Worm (Caenorhabditis elegans) whole organism, mixed stage, embryonic: ENCODE data around the gene F41H10.4.
"Not testable (repeated sequence)": the region's sequence is repeated elsewhere in the genome, so short reads cannot be mapped to it uniquely, and the experiment has no call there.

ENCODE experiments used
- bed-3 ChIP-seq: fragments of 200-800 bp; sonication (Bioruptor generic); optimal IDR thresholded peaks from 3 replicates; lab custom pipeline; 2018; ENCODE audit warnings: mild to moderate bottlenecking, missing genetic modification characterization, moderate library complexity, missing compliant biosample characterization
- blmp-1 ChIP-seq: fragments of 150-350 bp; optimal IDR thresholded peaks from 2 replicates; lab custom pipeline; 2014; ENCODE audit warnings: missing biosample characterization, missing genetic modification characterization
- ceh-43 ChIP-seq: fragments of 200-800 bp; sonication (Bioruptor generic); optimal IDR thresholded peaks from 2 replicates; lab custom pipeline; 2018; ENCODE audit warnings: mild to moderate bottlenecking, missing genetic modification characterization, moderate library complexity, missing compliant biosample characterization
- ceh-83 ChIP-seq: fragments of 200-800 bp; sonication (Bioruptor generic); optimal IDR thresholded peaks from 2 replicates; lab custom pipeline; 2018; ENCODE audit warnings: mild to moderate bottlenecking, missing genetic modification characterization, missing compliant biosample characterization
- ces-1 ChIP-seq: fragments of 150-350 bp; optimal IDR thresholded peaks from 2 replicates; lab custom pipeline; 2014; ENCODE audit warnings: missing biosample characterization, missing genetic modification reagents, missing genetic modification characterization
- drap-1 ChIP-seq: fragments of 200-800 bp; sonication (Bioruptor generic); optimal IDR thresholded peaks from 3 replicates; lab custom pipeline; 2018; ENCODE audit warnings: mild to moderate bottlenecking, missing genetic modification characterization, missing compliant biosample characterization
- elt-1 ChIP-seq: sonication (generic microtip); optimal IDR thresholded peaks from 2 replicates; lab custom pipeline; 2017; ENCODE audit warnings: missing genetic modification characterization, mild to moderate bottlenecking, missing compliant biosample characterization, antibody characterized with exemption, moderate library complexity, borderline replicate concordance; ENCODE audit not compliant: insufficient read depth
- elt-3 ChIP-seq: fragments of 150-350 bp; optimal IDR thresholded peaks from 2 replicates; lab custom pipeline; 2014; ENCODE audit warnings: missing biosample characterization, missing genetic modification characterization
- flh-1 ChIP-seq: fragments of 200-800 bp; sonication (Bioruptor generic); optimal IDR thresholded peaks from 2 replicates; lab custom pipeline; 2018; ENCODE audit warnings: mild to moderate bottlenecking, missing genetic modification characterization, moderate library complexity, missing compliant biosample characterization
- ham-2 ChIP-seq: fragments of 200-800 bp; sonication (Bioruptor generic); optimal IDR thresholded peaks from 2 replicates; lab custom pipeline; 2018; ENCODE audit warnings: mild to moderate bottlenecking, missing genetic modification characterization, missing compliant biosample characterization
- hlh-1 ChIP-seq: fragments of 150-350 bp; optimal IDR thresholded peaks from 2 replicates; lab custom pipeline; 2014; ENCODE audit warnings: missing biosample characterization, missing genetic modification reagents, missing genetic modification characterization
- lin-13 ChIP-seq: fragments of 150-350 bp; optimal IDR thresholded peaks from 2 replicates; lab custom pipeline; 2014; ENCODE audit warnings: missing biosample characterization, missing genetic modification characterization
- lin-32 ChIP-seq: fragments of 200-800 bp; sonication (Bioruptor generic); optimal IDR thresholded peaks from 2 replicates; lab custom pipeline; 2018; ENCODE audit warnings: mild to moderate bottlenecking, missing genetic modification characterization, missing compliant biosample characterization
- lsy-2 ChIP-seq: fragments of 150-350 bp; optimal IDR thresholded peaks from 2 replicates; lab custom pipeline; 2014; ENCODE audit warnings: missing biosample characterization, missing genetic modification characterization
- mab-5 ChIP-seq: fragments of 150-350 bp; optimal IDR thresholded peaks from 2 replicates; lab custom pipeline; 2014; ENCODE audit warnings: missing biosample characterization, missing genetic modification characterization
- mep-1 ChIP-seq: fragments of 150-350 bp; optimal IDR thresholded peaks from 2 replicates; lab custom pipeline; 2017; ENCODE audit warnings: missing biosample characterization, missing genetic modification reagents, missing genetic modification characterization, inconsistent platforms
- mls-2 ChIP-seq: sonication (generic microtip); optimal IDR thresholded peaks from 2 replicates; lab custom pipeline; 2016; ENCODE audit warnings: mild to moderate bottlenecking, missing genetic modification characterization, moderate library complexity, missing compliant biosample characterization
- nhr-12 ChIP-seq: fragments of 150-350 bp; optimal IDR thresholded peaks from 2 replicates; lab custom pipeline; 2014; ENCODE audit warnings: missing biosample characterization, missing genetic modification characterization
- nhr-237 ChIP-seq: fragments of 150-350 bp; optimal IDR thresholded peaks from 2 replicates; lab custom pipeline; 2014; ENCODE audit warnings: missing biosample characterization, missing genetic modification characterization
- nhr-28 ChIP-seq: fragments of 150-350 bp; optimal IDR thresholded peaks from 2 replicates; lab custom pipeline; 2014; ENCODE audit warnings: missing biosample characterization, missing genetic modification characterization
- nhr-76 ChIP-seq: sonication (generic microtip); optimal IDR thresholded peaks from 2 replicates; lab custom pipeline; 2017; ENCODE audit warnings: missing biosample characterization, missing genetic modification characterization
- sem-2 ChIP-seq: fragments of 200-800 bp; sonication (Bioruptor generic); optimal IDR thresholded peaks from 2 replicates; lab custom pipeline; 2018; ENCODE audit warnings: mild to moderate bottlenecking, missing genetic modification characterization, missing compliant biosample characterization
- snpc-4 ChIP-seq: fragments of 150-350 bp; optimal IDR thresholded peaks from 2 replicates; lab custom pipeline; 2014; ENCODE audit warnings: missing biosample characterization, missing genetic modification characterization
- sptf-1 ChIP-seq: sonication (generic microtip); optimal IDR thresholded peaks from 2 replicates; lab custom pipeline; 2017; ENCODE audit warnings: mild to moderate bottlenecking, missing genetic modification characterization, moderate library complexity, missing compliant biosample characterization
- tbx-8 ChIP-seq: fragments of 200-800 bp; sonication (Bioruptor generic); optimal IDR thresholded peaks from 2 replicates; lab custom pipeline; 2018; ENCODE audit warnings: mild to moderate bottlenecking, missing genetic modification characterization, moderate library complexity, missing compliant biosample characterization
- unc-120 ChIP-seq: sonication (generic microtip); optimal IDR thresholded peaks from 2 replicates; lab custom pipeline; 2017; ENCODE audit warnings: missing genetic modification characterization, missing compliant biosample characterization; ENCODE audit not compliant: poor library complexity, severe bottlenecking
- unc-39 ChIP-seq: fragments of 150-350 bp; optimal IDR thresholded peaks from 2 replicates; lab custom pipeline; 2014; ENCODE audit warnings: missing biosample characterization, missing genetic modification characterization
- unc-62 ChIP-seq: fragments of 150-350 bp; optimal IDR thresholded peaks from 2 replicates; lab custom pipeline; 2014; ENCODE audit warnings: missing biosample characterization, missing genetic modification reagents, missing genetic modification characterization
- zip-8 ChIP-seq: fragments of 150-350 bp; optimal IDR thresholded peaks from 2 replicates; lab custom pipeline; 2014; ENCODE audit warnings: missing biosample characterization, missing genetic modification characterization
- ztf-11 ChIP-seq: fragments of 150-350 bp; optimal IDR thresholded peaks from 2 replicates; lab custom pipeline; 2014; ENCODE audit warnings: missing biosample characterization, missing genetic modification characterization

F41H10.4 gene

DNA sequence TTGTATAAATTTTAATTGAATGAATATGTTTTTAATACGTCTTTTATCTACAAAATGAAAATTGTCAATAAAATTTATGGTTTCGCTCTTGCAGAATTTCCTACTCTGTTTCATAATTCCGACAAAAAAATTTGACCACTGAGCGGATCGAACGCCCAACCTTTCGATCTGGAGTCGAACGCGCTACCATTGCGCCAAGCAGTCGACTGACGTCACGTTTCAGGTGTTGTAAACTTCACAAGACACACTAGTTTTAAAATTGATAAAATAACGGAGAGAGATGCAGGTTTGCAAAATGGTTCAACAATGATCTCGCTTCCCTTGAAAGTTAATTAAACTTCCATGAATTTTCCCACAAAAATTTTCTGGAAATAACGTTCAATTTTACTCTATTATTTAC is 20.2 kb upstream of the F41H10.4 start:
- TF ChIP-seq unc-120 (no peak), ceh-83 (no peak), nhr-28 (tag; lab: Kevin White, UChicago) (no peak), unc-39 (tag; lab: Kevin White, UChicago) (no peak), sptf-1 (tag; lab: Kevin White, UChicago) (no peak), unc-62 (GFP tag; lab: Kevin White, UChicago) (no peak), flh-1 (GFP tag; lab: Kevin White, UChicago) (no peak), elt-1 (tag; lab: Kevin White, UChicago) (no peak), tbx-8 (GFP tag; lab: Kevin White, UChicago) (no peak), drap-1 (no peak), lin-32 (GFP tag; lab: Kevin White, UChicago) (no peak), sem-2 (GFP tag; lab: Kevin White, UChicago) (no peak), ztf-11 (tag; lab: Kevin White, UChicago) (no peak), nhr-237 (tag; lab: Kevin White, UChicago) (no peak), mep-1 (tag; lab: Kevin White, UChicago) (no peak)

DNA sequence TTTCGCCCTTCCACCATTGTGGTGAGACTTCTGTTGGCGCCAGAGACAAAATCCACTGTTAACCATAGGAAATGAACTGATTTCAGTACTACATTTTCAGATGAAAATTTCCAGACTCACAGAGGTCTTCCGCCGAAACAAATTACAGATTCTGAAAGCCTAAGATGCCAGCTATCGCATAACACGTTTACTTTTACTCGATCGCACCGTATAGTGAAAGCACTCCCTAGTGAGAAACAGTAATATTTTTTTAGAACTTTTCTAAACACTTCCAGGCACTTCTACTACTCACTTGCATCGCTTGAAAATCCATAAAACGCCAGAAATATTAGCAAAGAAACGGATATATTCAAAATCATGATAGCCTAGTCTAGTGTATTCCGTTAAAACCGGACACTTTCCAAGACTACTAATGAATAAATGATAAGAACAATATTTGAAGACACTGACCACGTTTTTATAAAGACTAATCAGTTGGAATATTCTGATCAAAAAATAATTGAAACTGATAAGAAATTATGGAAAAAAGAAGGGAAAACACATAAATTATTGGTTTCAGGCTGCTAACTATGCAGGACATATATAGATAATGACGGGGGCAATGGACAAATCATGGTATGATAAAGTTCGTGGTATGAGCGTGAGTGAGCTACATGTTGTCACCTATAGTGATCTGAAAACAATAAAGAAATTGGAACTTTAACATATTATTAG is 13.7 kb upstream of the F41H10.4 start, which contains the start of gene gba-4:
Gene gba-4 (minus strand): TSS at position 418 of the 714 bp plus-strand sequence.
- TF ChIP-seq sem-2 (GFP tag; lab: Kevin White, UChicago); elt-1 (tag; lab: Kevin White, UChicago); bed-3: not testable (repeated sequence)

DNA sequence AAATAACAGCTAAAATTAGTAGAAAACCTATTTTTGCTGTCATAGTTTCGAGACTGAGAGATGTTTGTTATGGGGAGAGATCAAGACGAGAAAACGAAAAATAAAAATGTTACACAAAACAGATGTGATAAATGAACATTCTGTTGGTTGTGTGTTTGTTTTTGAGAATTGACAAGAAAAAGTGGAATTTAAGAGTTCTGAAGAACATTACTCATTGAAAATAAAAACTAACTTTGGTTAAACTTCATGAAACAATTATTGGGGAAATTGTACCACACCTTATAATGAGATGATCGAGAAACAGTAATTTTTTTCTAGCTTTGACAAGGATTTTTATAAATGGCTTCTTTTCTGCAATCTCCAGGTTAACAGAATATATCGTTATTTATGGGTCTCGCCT is 11.0 kb upstream of the F41H10.4 start, which contains the start of gene Y4C6B.7:
Gene Y4C6B.7 (minus strand): TSS at position 101 of the 400 bp plus-strand sequence.
- no peak for TF ChIP-seq ces-1
- TF ChIP-seq snpc-4 (tag; lab: Kevin White, UChicago): no peak
- TF ChIP-seq mep-1 (tag; lab: Kevin White, UChicago): no peak
- TF ChIP-seq unc-120: no peak
- no peak for TF ChIP-seq nhr-28 (tag; lab: Kevin White, UChicago)
- no peak for TF ChIP-seq tbx-8 (GFP tag; lab: Kevin White, UChicago)
- TF ChIP-seq nhr-76 (tag; lab: Kevin White, UChicago): no peak
- no peak for TF ChIP-seq nhr-12
- TF ChIP-seq ham-2 (GFP tag; lab: Kevin White, UChicago): no peak
- TF ChIP-seq ztf-11 (tag; lab: Kevin White, UChicago): no peak
- no peak for TF ChIP-seq bed-3

DNA sequence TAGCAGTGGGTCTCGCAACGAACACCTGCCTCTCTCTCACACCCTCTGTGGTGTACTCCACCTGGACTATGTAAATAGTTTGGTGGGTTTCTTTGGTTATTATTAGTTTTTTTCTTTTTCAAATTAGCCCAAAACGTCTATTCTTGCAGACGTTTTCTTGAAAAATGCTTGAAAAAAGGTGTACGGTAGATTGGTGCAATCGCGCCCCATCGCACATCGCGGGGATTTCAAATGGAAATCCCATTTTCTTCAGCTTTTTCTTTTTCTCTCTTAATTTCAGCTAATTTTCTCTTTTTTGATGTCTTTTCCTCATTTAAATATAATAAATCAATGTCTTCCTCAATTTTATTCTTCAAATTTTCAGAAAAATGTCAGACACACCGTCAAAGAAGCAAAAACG is 10.2 kb upstream of the F41H10.4 start, which contains the start of gene Y4C6B.1:
Gene Y4C6B.1 (plus strand): TSS at position 365 of the 400 bp plus-strand sequence.
- TF ChIP-seq unc-62 (GFP tag; lab: Kevin White, UChicago): no peak
- TF ChIP-seq lsy-2 (tag; lab: Kevin White, UChicago): peak; percentile 88
- no peak for TF ChIP-seq elt-3
- no peak for TF ChIP-seq unc-39 (tag; lab: Kevin White, UChicago)
- TF ChIP-seq mep-1 (tag; lab: Kevin White, UChicago): peak; percentile 18
- no peak for TF ChIP-seq ceh-43 (GFP tag; lab: Kevin White, UChicago)

DNA sequence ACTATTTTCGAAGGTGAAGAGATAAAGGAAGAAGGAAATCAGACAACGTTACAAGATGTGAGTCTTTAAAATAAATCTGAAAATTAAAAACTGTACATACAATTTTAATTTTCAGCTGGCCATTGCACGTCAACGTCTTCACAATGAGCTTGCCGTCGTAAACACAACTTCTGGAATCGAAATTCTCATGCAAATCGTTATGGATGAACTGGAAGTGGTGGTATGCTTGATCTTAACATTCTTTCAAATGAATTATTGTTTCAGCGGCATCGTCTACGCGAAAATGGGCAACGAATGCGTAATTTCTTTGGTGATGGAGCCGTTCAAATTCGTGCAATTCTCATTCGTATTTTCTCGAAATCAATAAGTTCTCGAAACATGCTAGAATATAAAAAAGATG is 9.8 kb upstream of the F41H10.4 start:
- no peak for TF ChIP-seq lin-13
- TF ChIP-seq sptf-1 (tag; lab: Kevin White, UChicago): no peak
- no peak for TF ChIP-seq zip-8
- no peak for TF ChIP-seq nhr-76 (tag; lab: Kevin White, UChicago)
- no peak for TF ChIP-seq flh-1 (GFP tag; lab: Kevin White, UChicago)
- TF ChIP-seq ztf-11 (tag; lab: Kevin White, UChicago): no peak
- no peak for TF ChIP-seq lsy-2 (tag; lab: Kevin White, UChicago)
- no peak for TF ChIP-seq blmp-1
- no peak for TF ChIP-seq nhr-28 (tag; lab: Kevin White, UChicago)
- TF ChIP-seq ceh-83: no peak
- TF ChIP-seq mls-2 (tag; lab: Kevin White, UChicago): no peak
- no peak for TF ChIP-seq tbx-8 (GFP tag; lab: Kevin White, UChicago)
- no peak for TF ChIP-seq ceh-43 (GFP tag; lab: Kevin White, UChicago)
- TF ChIP-seq unc-120: no peak
- no peak for TF ChIP-seq elt-1 (tag; lab: Kevin White, UChicago)
- TF ChIP-seq sem-2 (GFP tag; lab: Kevin White, UChicago): no peak
- no peak for TF ChIP-seq hlh-1 (tag; lab: Kevin White, UChicago)
- no peak for TF ChIP-seq snpc-4 (tag; lab: Kevin White, UChicago)
- TF ChIP-seq mab-5 (tag; lab: Kevin White, UChicago): no peak
